Fruit fly (Drosophila melanogaster) whole organism, prepupa: ENCODE results near the gene CG44227.
A peak's percentile ranks its signal among the peaks of the same experiment; 100 is the strongest.

ENCODE experiments used
- Blimp-1 ChIP-seq: fragments of 200-800 bp; sonication (Bioruptor generic); optimal IDR thresholded peaks from 3 replicates; lab custom pipeline; 2017; ENCODE audit warnings: missing biosample characterization, missing genetic modification characterization, mild to moderate bottlenecking, moderate library complexity, missing genetic modification reagents
- CG10631 ChIP-seq: fragments of 200-800 bp; sonication (Bioruptor generic); optimal IDR thresholded peaks from 2 replicates; lab custom pipeline; 2016; ENCODE audit warnings: missing biosample characterization, missing genetic modification characterization
- CG11294 ChIP-seq: fragments of 200-800 bp; sonication (Bioruptor generic); IDR thresholded peaks from 2 replicates; pipeline ENCODE4 v1.3.6; 2022; ENCODE audit warnings: missing biosample characterization, missing genetic modification characterization
- CG11762 ChIP-seq: fragments of 200-800 bp; sonication (Bioruptor generic); optimal IDR thresholded peaks from 3 replicates; lab custom pipeline; 2016; ENCODE audit warnings: missing biosample characterization, missing genetic modification characterization; ENCODE audit not compliant: insufficient read depth
- CG16779 ChIP-seq: fragments of 200-800 bp; sonication (Bioruptor generic); optimal IDR thresholded peaks from 3 replicates; lab custom pipeline; 2017; ENCODE audit warnings: missing biosample characterization, mild to moderate bottlenecking, missing genetic modification characterization
- CG3032 ChIP-seq: fragments of 200-800 bp; optimal IDR thresholded peaks from 2 replicates; lab custom pipeline; 2019; ENCODE audit warnings: missing biosample characterization, mild to moderate bottlenecking, missing genetic modification characterization, moderate library complexity
- CG31627 ChIP-seq: fragments of 200-800 bp; sonication (Bioruptor generic); optimal IDR thresholded peaks from 3 replicates; lab custom pipeline; 2016; ENCODE audit warnings: missing biosample characterization, missing genetic modification characterization
- CG32006 ChIP-seq: fragments of 200-800 bp; sonication (Bioruptor generic); optimal IDR thresholded peaks from 3 replicates; lab custom pipeline; 2017; ENCODE audit warnings: missing biosample characterization, mild to moderate bottlenecking, missing genetic modification characterization
- CG34406 ChIP-seq: fragments of 200-800 bp; sonication (Bioruptor generic); optimal IDR thresholded peaks from 3 replicates; lab custom pipeline; 2016; ENCODE audit warnings: missing biosample characterization, missing genetic modification characterization
- CG3919 ChIP-seq: fragments of 200-800 bp; sonication (Bioruptor generic); optimal IDR thresholded peaks from 3 replicates; lab custom pipeline; 2016; ENCODE audit warnings: missing biosample characterization, missing genetic modification characterization
- CG4318 ChIP-seq: fragments of 200-800 bp; sonication (Bioruptor generic); optimal IDR thresholded peaks from 3 replicates; lab custom pipeline; 2017; ENCODE audit warnings: missing biosample characterization, mild to moderate bottlenecking, missing genetic modification characterization
- CG6163 ChIP-seq: fragments of 200-800 bp; sonication (Bioruptor generic); IDR thresholded peaks from 3 replicates; pipeline ENCODE4 v1.3.6; 2022; ENCODE audit warnings: missing biosample characterization, missing genetic modification characterization
- CG6276 ChIP-seq: fragments of 200-800 bp; sonication (Bioruptor generic); optimal IDR thresholded peaks from 2 replicates; lab custom pipeline; 2017; ENCODE audit warnings: missing biosample characterization, mild to moderate bottlenecking, missing genetic modification characterization
- CG6808 ChIP-seq: fragments of 200-800 bp; sonication (Bioruptor generic); optimal IDR thresholded peaks from 3 replicates; lab custom pipeline; 2017; ENCODE audit warnings: missing biosample characterization, missing genetic modification characterization, mild to moderate bottlenecking, moderate library complexity, missing genetic modification reagents
- CG6854 ChIP-seq: fragments of 200-800 bp; sonication (Bioruptor generic); optimal IDR thresholded peaks from 2 replicates; lab custom pipeline; 2017; ENCODE audit warnings: missing biosample characterization, mild to moderate bottlenecking, missing genetic modification characterization
- CG8632 ChIP-seq: fragments of 200-800 bp; sonication (Bioruptor generic); optimal IDR thresholded peaks from 3 replicates; lab custom pipeline; 2016; ENCODE audit warnings: missing biosample characterization, missing genetic modification characterization
- Eip75B ChIP-seq: fragments of 200-800 bp; sonication (Bioruptor generic); optimal IDR thresholded peaks from 3 replicates; lab custom pipeline; 2016; ENCODE audit warnings: missing biosample characterization, missing genetic modification characterization
- Eip78C ChIP-seq: fragments of 200-800 bp; sonication (Bioruptor generic); peaks from one replicate; lab custom pipeline; 2016; ENCODE audit warnings: missing biosample characterization, missing genetic modification characterization
- Eip93F ChIP-seq: fragments of 200-800 bp; sonication (Bioruptor generic); optimal IDR thresholded peaks from 2 replicates; lab custom pipeline; 2016; ENCODE audit warnings: missing biosample characterization, mild to moderate bottlenecking, missing genetic modification characterization
- Ets21C ChIP-seq: fragments of 200-800 bp; sonication (Bioruptor generic); optimal IDR thresholded peaks from 3 replicates; lab custom pipeline; 2016; ENCODE audit warnings: missing biosample characterization, missing genetic modification characterization
- Ets96B ChIP-seq: fragments of 200-800 bp; optimal IDR thresholded peaks from 2 replicates; lab custom pipeline; 2019; ENCODE audit warnings: missing biosample characterization, mild to moderate bottlenecking, missing genetic modification characterization, moderate library complexity
- Gug ChIP-seq: fragments of 200-800 bp; sonication (Bioruptor generic); IDR thresholded peaks from 2 replicates; pipeline ENCODE4 v1.3.6; 2022; ENCODE audit warnings: missing biosample characterization, missing genetic modification characterization
- Hr4 ChIP-seq: fragments of 200-800 bp; sonication (Bioruptor generic); optimal IDR thresholded peaks from 3 replicates; lab custom pipeline; 2016; ENCODE audit warnings: missing biosample characterization, missing genetic modification characterization
- Lpt ChIP-seq: fragments of 200-800 bp; sonication (Bioruptor generic); optimal IDR thresholded peaks from 3 replicates; lab custom pipeline; 2016; ENCODE audit warnings: missing biosample characterization, missing genetic modification characterization
- Met ChIP-seq: fragments of 200-800 bp; sonication (Bioruptor generic); optimal IDR thresholded peaks from 3 replicates; lab custom pipeline; 2016; ENCODE audit warnings: missing biosample characterization, missing genetic modification characterization
- OdsH ChIP-seq: fragments of 200-800 bp; sonication (Bioruptor generic); optimal IDR thresholded peaks from 3 replicates; lab custom pipeline; 2016; ENCODE audit warnings: missing biosample characterization, missing genetic modification characterization
- Smox ChIP-seq: fragments of 200-800 bp; sonication (Bioruptor generic); optimal IDR thresholded peaks from 3 replicates; lab custom pipeline; 2016; ENCODE audit warnings: missing biosample characterization, missing genetic modification characterization
- Sox14 ChIP-seq: fragments of 200-800 bp; sonication (Bioruptor generic); optimal IDR thresholded peaks from 3 replicates; lab custom pipeline; 2016; ENCODE audit warnings: missing biosample characterization, missing genetic modification characterization
- achi ChIP-seq: fragments of 200-800 bp; sonication (Bioruptor generic); optimal IDR thresholded peaks from 3 replicates; lab custom pipeline; 2016; ENCODE audit warnings: missing biosample characterization, missing genetic modification characterization
- acj6 ChIP-seq: fragments of 200-800 bp; sonication (Bioruptor generic); optimal IDR thresholded peaks from 3 replicates; lab custom pipeline; 2016; ENCODE audit warnings: missing biosample characterization, missing genetic modification characterization
- cyc ChIP-seq: fragments of 200-800 bp; sonication (Bioruptor generic); optimal IDR thresholded peaks from 3 replicates; lab custom pipeline; 2016; ENCODE audit warnings: missing biosample characterization, missing genetic modification characterization
- dsx ChIP-seq: fragments of 200-800 bp; optimal IDR thresholded peaks from 3 replicates; lab custom pipeline; 2019; ENCODE audit warnings: missing biosample characterization, mild to moderate bottlenecking, missing genetic modification characterization, moderate library complexity; ENCODE audit not compliant: poor library complexity, severe bottlenecking
- eg ChIP-seq: fragments of 200-800 bp; sonication (Bioruptor generic); IDR thresholded peaks from 3 replicates; pipeline ENCODE4 v1.3.6; 2022; ENCODE audit warnings: missing biosample characterization, missing genetic modification characterization
- esn ChIP-seq: fragments of 200-800 bp; sonication (Bioruptor generic); optimal IDR thresholded peaks from 2 replicates; lab custom pipeline; 2016; ENCODE audit warnings: missing biosample characterization, mild to moderate bottlenecking, missing genetic modification characterization, moderate library complexity
- fd59A ChIP-seq: fragments of 200-800 bp; sonication (Bioruptor generic); optimal IDR thresholded peaks from 2 replicates; lab custom pipeline; 2017; ENCODE audit warnings: missing biosample characterization, mild to moderate bottlenecking, missing genetic modification characterization, missing genetic modification reagents
- fkh ChIP-seq: fragments of 200-800 bp; sonication (Bioruptor generic); optimal IDR thresholded peaks from 3 replicates; lab custom pipeline; 2017; ENCODE audit warnings: missing biosample characterization, mild to moderate bottlenecking, missing genetic modification characterization, moderate library complexity
- net ChIP-seq: fragments of 200-800 bp; sonication (Bioruptor generic); optimal IDR thresholded peaks from 3 replicates; lab custom pipeline; 2016; ENCODE audit warnings: missing biosample characterization, missing genetic modification characterization
- salr ChIP-seq, 2 experiments: fragments of 200-800 bp; sonication (Bioruptor generic); optimal IDR thresholded peaks; 3 replicates each; lab custom pipeline; 2016 to 2018; ENCODE audit warnings: missing biosample characterization in 2 of 2, missing genetic modification characterization in 2 of 2, mild to moderate bottlenecking in 1 of 2
- spab ChIP-seq: fragments of 200-800 bp; sonication (Bioruptor generic); optimal IDR thresholded peaks from 2 replicates; lab custom pipeline; 2017; ENCODE audit warnings: missing biosample characterization, mild to moderate bottlenecking, missing genetic modification characterization, missing genetic modification reagents
- ss ChIP-seq, 2 experiments: fragments of 200-800 bp; sonication (Bioruptor generic); optimal IDR thresholded peaks; 2 replicates in 1 of 2; 3 replicates in 1 of 2; lab custom pipeline; 2017 to 2018; ENCODE audit warnings: mild to moderate bottlenecking in 2 of 2, missing biosample characterization in 2 of 2, missing genetic modification characterization in 2 of 2, moderate library complexity in 1 of 2
- svp ChIP-seq: fragments of 200-800 bp; sonication (Bioruptor generic); peaks from one replicate; lab custom pipeline; 2016; ENCODE audit warnings: missing biosample characterization, missing genetic modification characterization
- topi ChIP-seq: fragments of 200-800 bp; sonication (Bioruptor generic); optimal IDR thresholded peaks from 3 replicates; lab custom pipeline; 2016; ENCODE audit warnings: missing biosample characterization, missing genetic modification characterization
- vri ChIP-seq: fragments of 200-800 bp; sonication (Bioruptor generic); optimal IDR thresholded peaks from 3 replicates; lab custom pipeline; 2016; ENCODE audit warnings: missing biosample characterization, mild to moderate bottlenecking, missing genetic modification characterization

CG44227 gene

DNA sequence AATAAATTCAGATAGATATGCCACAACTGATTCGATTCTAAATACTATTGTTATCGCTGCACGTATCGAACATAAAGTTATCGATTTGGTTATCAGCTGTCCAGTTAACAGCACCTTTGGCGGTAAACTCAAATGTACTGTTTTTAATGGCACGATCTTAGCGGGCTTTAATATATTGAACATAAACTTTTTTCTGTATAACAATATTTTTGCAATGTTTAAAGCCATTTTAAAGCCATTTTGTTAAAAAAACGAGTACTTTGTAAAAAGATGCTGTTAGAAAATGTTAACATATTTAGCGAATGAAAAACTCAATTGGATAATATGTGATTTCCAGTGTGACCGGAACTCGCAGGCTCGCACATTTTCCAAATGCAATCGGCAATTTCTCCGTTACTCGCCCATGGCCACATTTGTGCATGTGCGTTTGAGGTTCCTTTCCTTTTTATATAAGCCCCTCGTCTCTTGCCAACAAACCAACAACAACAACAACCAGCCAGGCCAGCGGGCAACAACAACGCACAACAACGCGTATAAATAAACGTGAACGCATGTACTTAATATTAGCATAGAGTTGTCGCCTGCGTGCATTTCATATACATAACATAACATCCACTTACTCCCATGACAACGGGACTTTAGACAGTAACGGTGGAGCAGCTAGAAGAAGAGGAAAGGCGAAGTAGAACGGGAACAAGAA is 31.0 kb upstream of the CG44227 start, which contains the start of gene TMEM216:
Gene TMEM216, plus strand, starts transcription at position 393 of the 700 bp plus-strand sequence.
- TF ChIP-seq vri (GFP tag; lab: Kevin White, UChicago): peak; percentile 65
- TF ChIP-seq CG31627 (GFP tag; lab: Kevin White, UChicago): no peak
- TF ChIP-seq Eip93F (GFP tag; lab: Kevin White, UChicago): no peak
- peak; percentile 9 for TF ChIP-seq fkh
- no peak for TF ChIP-seq CG16779 (tag; lab: Kevin White, UChicago)
- TF ChIP-seq salr (GFP tag; optimal IDR thresholded peaks at IDR 0.05; lab: Kevin White, UChicago): no peak
- peak; percentile 20 for TF ChIP-seq Sox14 (GFP tag; lab: Kevin White, UChicago)
- no peak for TF ChIP-seq CG3032
- peak; percentile 37 for TF ChIP-seq CG6808 (GFP tag; lab: Kevin White, UChicago)
- no peak for TF ChIP-seq cyc (GFP tag; lab: Kevin White, UChicago)
- peak; percentile 7 for TF ChIP-seq net
- peak; percentile 23 for TF ChIP-seq Eip75B (GFP tag; lab: Kevin White, UChicago)
- TF ChIP-seq CG6276 (GFP tag; lab: Kevin White, UChicago): peak; percentile 66
- TF ChIP-seq CG8632 (GFP tag; lab: Kevin White, UChicago): no peak
- no peak for TF ChIP-seq Ets96B
- peak in 1 of 2 experiments; percentile 61 for TF ChIP-seq ss (GFP tag; optimal IDR thresholded peaks at IDR 0.05; lab: Kevin White, UChicago)
- TF ChIP-seq Blimp-1: no peak
- peak; percentile 69 for TF ChIP-seq Eip78C (GFP tag; lab: Kevin White, UChicago)
- TF ChIP-seq Gug (GFP tag; lab: Robert Waterston, UW): no peak
- TF ChIP-seq Hr4: no peak
- peak; percentile 27 for TF ChIP-seq CG6854 (GFP tag; lab: Kevin White, UChicago)

DNA sequence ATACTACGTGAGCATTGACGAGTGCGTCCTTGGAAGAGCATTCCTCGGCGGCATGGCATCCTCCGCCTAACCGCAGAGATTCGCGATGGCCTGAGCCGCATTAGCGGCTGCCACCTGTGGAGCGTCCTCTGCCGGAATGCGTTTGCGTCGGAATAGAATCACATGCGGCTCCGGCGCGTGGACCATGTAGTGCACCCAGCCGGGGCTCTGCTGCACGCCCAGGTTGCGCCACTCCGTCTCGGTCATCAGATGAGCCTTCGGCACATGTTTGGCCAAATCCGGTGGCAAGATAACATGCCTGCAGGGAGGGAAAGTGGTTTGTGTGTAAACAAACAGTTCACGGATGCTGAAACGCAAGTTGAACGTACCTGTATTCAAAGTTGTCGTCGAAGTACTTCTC is 30.4 kb upstream of the CG44227 start:
- TF ChIP-seq spab (no peak), Met (no peak), CG11294 (GFP tag; lab: Robert Waterston, UW) (no peak), topi (no peak), fd59A (GFP tag; lab: Kevin White, UChicago) (no peak), OdsH (GFP tag; lab: Kevin White, UChicago) (no peak), fkh (peak; percentile 64)

DNA sequence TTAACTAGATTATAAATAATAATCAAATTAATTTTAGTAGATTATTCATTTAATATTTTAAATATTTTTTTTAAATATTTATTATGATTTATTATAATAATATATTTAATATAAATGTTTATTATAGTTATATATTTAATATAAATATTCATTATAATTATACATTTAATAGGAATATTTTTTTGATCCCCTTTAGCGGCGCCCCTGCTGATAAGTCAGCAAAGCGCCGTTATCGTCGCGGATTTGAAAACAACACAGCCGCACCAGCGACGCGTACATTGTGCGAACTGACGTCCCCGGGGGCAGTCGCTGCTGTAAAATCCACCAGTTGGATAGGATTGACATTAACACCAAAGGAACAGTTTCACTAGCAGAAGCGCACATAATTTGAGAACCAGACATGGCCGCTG is 27.8 kb upstream of the CG44227 start, which contains the start of gene CG8112:
Gene CG8112, plus strand, starts transcription at position 212 of the 410 bp plus-strand sequence.
- TF ChIP-seq CG31627 (GFP tag; lab: Kevin White, UChicago) (no peak), CG32006 (peak; percentile 74), esn (GFP tag; lab: Kevin White, UChicago) (peak; percentile 52), CG3919 (peak; percentile 34), salr (GFP tag; optimal IDR thresholded peaks at IDR 0.05; lab: Kevin White, UChicago) (peak in 1 of 2 experiments; percentile 14), CG6163 (GFP tag; lab: Robert Waterston, UW) (peak; percentile 64), CG6276 (GFP tag; lab: Kevin White, UChicago) (peak; percentile 1), Sox14 (GFP tag; lab: Kevin White, UChicago) (no peak), Gug (GFP tag; lab: Robert Waterston, UW) (no peak), CG3032 (peak; percentile 28), Eip78C (GFP tag; lab: Kevin White, UChicago) (peak; percentile 63), spab (peak; percentile 3), eg (GFP tag; lab: Robert Waterston, UW) (peak; percentile 41; the same call in 2 of the 3 replicates), CG4318 (GFP tag; lab: Kevin White, UChicago) (no peak), svp (peak; percentile 78), Lpt (GFP tag; lab: Kevin White, UChicago) (no peak), Ets21C (GFP tag; lab: Kevin White, UChicago) (no peak), CG8632 (GFP tag; lab: Kevin White, UChicago) (peak; percentile 59), vri (GFP tag; lab: Kevin White, UChicago) (no peak), CG6854 (GFP tag; lab: Kevin White, UChicago) (no peak), Blimp-1 (peak; percentile 23), ss (GFP tag; optimal IDR thresholded peaks at IDR 0.05; lab: Kevin White, UChicago) (peak in 1 of 2 experiments; percentile 16), CG11762 (GFP tag; lab: Kevin White, UChicago) (no peak), OdsH (GFP tag; lab: Kevin White, UChicago) (peak; percentile 14), achi (GFP tag; lab: Kevin White, UChicago) (peak; percentile 46), acj6 (GFP tag; lab: Kevin White, UChicago) (peak; percentile 27), fkh (peak; percentile 9), CG10631 (GFP tag; lab: Kevin White, UChicago) (peak; percentile 19), cyc (GFP tag; lab: Kevin White, UChicago) (no peak), Smox (GFP tag; lab: Kevin White, UChicago) (no peak), CG34406 (GFP tag; lab: Kevin White, UChicago) (peak; percentile 47), Eip93F (GFP tag; lab: Kevin White, UChicago) (no peak), CG16779 (tag; lab: Kevin White, UChicago) (no peak), dsx (peak; percentile 21), topi (peak; percentile 2)
